Worm (Caenorhabditis elegans) whole organism, L2 larva: ENCODE data around the gene F58H1.2.

Source experiments
- F13H6.1 ChIP-seq: sonication (generic microtip); optimal IDR thresholded peaks from 2 replicates; lab custom pipeline; 2016; ENCODE audit warnings: missing genetic modification characterization, missing compliant biosample characterization
- Y55F3AM.14 ChIP-seq: fragments of 200-800 bp; sonication (Bioruptor generic); optimal IDR thresholded peaks from 2 replicates; lab custom pipeline; 2018; ENCODE audit warnings: mild to moderate bottlenecking, missing genetic modification characterization, missing compliant biosample characterization
- ZK546.5 ChIP-seq: sonication (generic microtip); optimal IDR thresholded peaks from 2 replicates; lab custom pipeline; 2017; ENCODE audit warnings: missing biosample characterization, missing genetic modification characterization
- aly-2 ChIP-seq: fragments of 150-350 bp; optimal IDR thresholded peaks from 2 replicates; lab custom pipeline; 2014; ENCODE audit warnings: missing biosample characterization, missing genetic modification characterization
- ama-1 ChIP-seq: fragments of 150-350 bp; optimal IDR thresholded peaks from 2 replicates; lab custom pipeline; 2018; ENCODE audit warnings: inconsistent platforms
- blmp-1 ChIP-seq: sonication (generic microtip); optimal IDR thresholded peaks from 2 replicates; lab custom pipeline; 2017; ENCODE audit warnings: missing genetic modification characterization, mild to moderate bottlenecking, missing compliant biosample characterization, antibody characterized with exemption, moderate library complexity; ENCODE audit not compliant: insufficient read depth
- ceh-16 ChIP-seq: fragments of 150-350 bp; optimal IDR thresholded peaks from 2 replicates; lab custom pipeline; 2014; ENCODE audit warnings: missing biosample characterization, missing genetic modification characterization
- ceh-82 ChIP-seq: fragments of 150-350 bp; optimal IDR thresholded peaks from 2 replicates; lab custom pipeline; 2014; ENCODE audit warnings: missing biosample characterization, missing genetic modification characterization
- crh-2 ChIP-seq: sonication (generic microtip); optimal IDR thresholded peaks from 2 replicates; lab custom pipeline; 2017; ENCODE audit warnings: missing biosample characterization, missing genetic modification characterization
- dmd-4 ChIP-seq: sonication (generic microtip); optimal IDR thresholded peaks from 2 replicates; lab custom pipeline; 2017; ENCODE audit warnings: missing biosample characterization, missing genetic modification characterization
- egl-27 ChIP-seq: sonication (generic microtip); optimal IDR thresholded peaks from 3 replicates; lab custom pipeline; 2017; ENCODE audit warnings: missing biosample characterization, missing genetic modification reagents, missing genetic modification characterization
- elt-1 ChIP-seq: fragments of 150-350 bp; optimal IDR thresholded peaks from 2 replicates; lab custom pipeline; 2014; ENCODE audit warnings: missing biosample characterization, missing genetic modification characterization
- elt-3 ChIP-seq: sonication (generic microtip); optimal IDR thresholded peaks from 2 replicates; lab custom pipeline; 2017; ENCODE audit warnings: missing biosample characterization, missing genetic modification characterization
- fos-1 ChIP-seq: fragments of 150-350 bp; optimal IDR thresholded peaks from 2 replicates; lab custom pipeline; 2014; ENCODE audit warnings: missing biosample characterization, missing genetic modification characterization
- gmeb-1 ChIP-seq: fragments of 150-350 bp; optimal IDR thresholded peaks from 2 replicates; lab custom pipeline; 2014; ENCODE audit warnings: missing biosample characterization, missing genetic modification characterization
- lin-13 ChIP-seq: fragments of 150-350 bp; optimal IDR thresholded peaks from 2 replicates; lab custom pipeline; 2014; ENCODE audit warnings: missing biosample characterization, missing genetic modification reagents, missing genetic modification characterization
- lin-39 ChIP-seq: fragments of 150-350 bp; optimal IDR thresholded peaks from 2 replicates; lab custom pipeline; 2014; ENCODE audit warnings: missing biosample characterization, missing genetic modification reagents, missing genetic modification characterization
- mab-5 ChIP-seq: fragments of 150-350 bp; optimal IDR thresholded peaks from 2 replicates; lab custom pipeline; 2014; ENCODE audit warnings: missing biosample characterization, missing genetic modification characterization
- nhr-10 ChIP-seq: sonication (generic microtip); optimal IDR thresholded peaks from 2 replicates; lab custom pipeline; 2017; ENCODE audit warnings: missing biosample characterization, missing genetic modification characterization
- nhr-11 ChIP-seq: fragments of 150-350 bp; optimal IDR thresholded peaks from 2 replicates; lab custom pipeline; 2014; ENCODE audit warnings: missing biosample characterization, missing genetic modification characterization
- nhr-12 ChIP-seq: fragments of 150-350 bp; optimal IDR thresholded peaks from 2 replicates; lab custom pipeline; 2014; ENCODE audit warnings: missing biosample characterization, missing genetic modification characterization
- nhr-129 ChIP-seq: fragments of 150-350 bp; optimal IDR thresholded peaks from 2 replicates; lab custom pipeline; 2014; ENCODE audit warnings: missing biosample characterization, missing genetic modification characterization
- nhr-21 ChIP-seq: fragments of 150-350 bp; optimal IDR thresholded peaks from 2 replicates; lab custom pipeline; 2014; ENCODE audit warnings: missing biosample characterization, missing genetic modification characterization
- nhr-23 ChIP-seq: fragments of 150-350 bp; optimal IDR thresholded peaks from 2 replicates; lab custom pipeline; 2014; ENCODE audit warnings: missing biosample characterization, missing genetic modification reagents, missing genetic modification characterization
- nhr-25 ChIP-seq: fragments of 150-350 bp; sonication (generic microtip); optimal IDR thresholded peaks from 3 replicates; lab custom pipeline; 2014; ENCODE audit warnings: missing biosample characterization, missing genetic modification characterization
- nhr-6 ChIP-seq: fragments of 150-350 bp; optimal IDR thresholded peaks from 2 replicates; lab custom pipeline; 2014; ENCODE audit warnings: missing biosample characterization, missing genetic modification characterization
- nhr-77 ChIP-seq: fragments of 150-350 bp; optimal IDR thresholded peaks from 2 replicates; lab custom pipeline; 2014; ENCODE audit warnings: missing biosample characterization, missing genetic modification characterization
- peb-1 ChIP-seq: fragments of 150-350 bp; optimal IDR thresholded peaks from 2 replicates; lab custom pipeline; 2014; ENCODE audit warnings: missing biosample characterization, missing genetic modification characterization
- sem-4 ChIP-seq: fragments of 150-350 bp; optimal IDR thresholded peaks from 2 replicates; lab custom pipeline; 2014; ENCODE audit warnings: missing biosample characterization, missing genetic modification reagents, missing genetic modification characterization
- skn-1 ChIP-seq: sonication (generic microtip); optimal IDR thresholded peaks from 2 replicates; lab custom pipeline; 2017; ENCODE audit warnings: missing biosample characterization, missing genetic modification characterization
- sma-3 ChIP-seq: sonication (generic microtip); optimal IDR thresholded peaks from 2 replicates; lab custom pipeline; 2016; ENCODE audit warnings: missing genetic modification reagents, missing genetic modification characterization, missing compliant biosample characterization
- snpc-4 ChIP-seq: fragments of 150-350 bp; optimal IDR thresholded peaks from 2 replicates; lab custom pipeline; 2014; ENCODE audit warnings: missing biosample characterization, missing genetic modification characterization
- unc-39 ChIP-seq: fragments of 150-350 bp; optimal IDR thresholded peaks from 2 replicates; lab custom pipeline; 2014; ENCODE audit warnings: missing biosample characterization, missing genetic modification characterization
- unc-55 ChIP-seq: fragments of 150-350 bp; sonication (generic microtip); optimal IDR thresholded peaks from 3 replicates; lab custom pipeline; 2014; ENCODE audit warnings: missing biosample characterization, missing genetic modification reagents, missing genetic modification characterization
- unc-62 ChIP-seq: fragments of 150-350 bp; optimal IDR thresholded peaks from 2 replicates; lab custom pipeline; 2014; ENCODE audit warnings: missing biosample characterization, missing genetic modification reagents, missing genetic modification characterization
- zag-1 ChIP-seq: fragments of 150-350 bp; optimal IDR thresholded peaks from 2 replicates; lab custom pipeline; 2014; ENCODE audit warnings: missing biosample characterization, missing genetic modification characterization
- ztf-1 ChIP-seq: fragments of 200-800 bp; sonication (Bioruptor generic); conservative IDR thresholded peaks from 2 replicates; pipeline ENCODE4 v1.3.6; 2022; ENCODE audit warnings: missing genetic modification characterization, missing compliant biosample characterization
- ztf-11 ChIP-seq: sonication (generic microtip); optimal IDR thresholded peaks from 2 replicates; lab custom pipeline; 2017; ENCODE audit warnings: missing biosample characterization, missing genetic modification characterization
- ztf-4 ChIP-seq: fragments of 150-350 bp; optimal IDR thresholded peaks from 2 replicates; lab custom pipeline; 2014; ENCODE audit warnings: missing biosample characterization, missing genetic modification characterization

Gene F58H1.2

DNA sequence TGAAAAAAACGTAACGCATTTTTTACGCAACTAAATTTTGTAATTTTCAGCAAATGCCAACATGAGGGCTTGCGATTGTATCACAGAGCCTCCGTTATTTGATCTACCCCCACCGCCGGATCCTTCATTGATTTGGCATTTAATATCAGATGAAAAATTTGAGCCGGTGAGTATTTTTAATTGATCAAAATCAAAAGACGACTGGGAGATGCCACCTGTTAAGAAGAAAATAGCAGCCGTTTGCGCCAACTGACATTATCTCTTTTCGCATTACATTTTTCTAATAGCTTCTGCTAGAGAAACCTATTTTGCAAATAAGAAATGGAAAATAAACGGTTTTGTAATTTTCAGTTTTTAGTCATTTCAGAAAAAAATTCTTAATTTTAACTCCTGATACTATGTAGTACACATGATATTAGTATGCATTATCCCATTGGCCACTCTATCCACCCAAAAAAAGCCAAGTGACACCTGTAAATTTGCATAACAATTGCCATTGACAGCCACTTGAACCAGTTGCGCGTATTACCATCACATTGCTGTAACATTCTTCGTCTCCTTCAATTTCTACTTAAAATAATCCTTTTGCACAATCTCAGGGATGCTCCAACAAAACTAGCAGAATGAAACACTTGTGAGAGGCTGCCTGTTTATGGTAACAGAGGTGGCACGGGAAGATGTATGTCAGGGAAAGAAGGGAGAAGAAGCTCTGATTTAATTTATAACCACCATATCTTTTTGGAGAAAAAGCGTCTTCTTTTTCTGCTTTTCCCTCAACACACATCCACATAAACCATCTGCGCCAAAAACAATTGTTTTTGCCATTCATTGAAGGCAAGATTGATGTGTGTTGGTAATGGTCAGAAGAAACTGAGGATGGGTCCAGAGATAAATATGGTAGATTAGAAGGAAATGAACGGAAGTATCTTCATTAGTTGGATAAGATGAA lies 29.7 kb downstream of the F58H1.2 start, which contains the start of gene F58H1.5:
TSS of gene F58H1.5 (plus strand) at position 51 of the 949 bp plus-strand sequence.
- TF ChIP-seq mab-5 (tag; lab: Kevin White, UChicago) (peak; percentile 72), nhr-12 (tag; lab: Kevin White, UChicago) (no peak), gmeb-1 (no peak), sem-4 (tag; lab: Kevin White, UChicago) (no peak)

ce11 chrV:11960084-11960830 lies 31.4 kb downstream of the F58H1.2 start:
- TF ChIP-seq aly-2 (tag; lab: Kevin White, UChicago) (no peak), elt-3 (tag; lab: Kevin White, UChicago) (no peak), lin-39 (no peak), ZK546.5 (tag; lab: Kevin White, UChicago) (no peak), ceh-82 (tag; lab: Kevin White, UChicago) (no peak), ceh-16 (tag; lab: Kevin White, UChicago) (no peak), egl-27 (no peak), snpc-4 (no peak), ztf-4 (tag; lab: Kevin White, UChicago) (no peak), ztf-11 (tag; lab: Kevin White, UChicago) (no peak)

- TF ChIP-seq blmp-1, result no peak
- no peak for TF ChIP-seq skn-1 (tag; lab: Kevin White, UChicago)
- TF ChIP-seq unc-55 (GFP tag; lab: Kevin White, UChicago), result no peak
- TF ChIP-seq nhr-11 (tag; lab: Kevin White, UChicago), result no peak
- no peak for TF ChIP-seq peb-1 (tag; lab: Kevin White, UChicago)
- no peak for TF ChIP-seq unc-62 (GFP tag; lab: Kevin White, UChicago)
- TF ChIP-seq sma-3, result no peak
- no peak for TF ChIP-seq nhr-77 (tag; lab: Kevin White, UChicago)
- no peak for TF ChIP-seq ZK546.5 (tag; lab: Kevin White, UChicago)
- no peak for TF ChIP-seq zag-1
- no peak for TF ChIP-seq snpc-4
- no peak for TF ChIP-seq sem-4 (tag; lab: Kevin White, UChicago)
- TF ChIP-seq, all 48 proteins: peak for 0
Measured at ce11 chrV:11960831-11961190, 31.9 kb downstream of the F58H1.2 start.

ce11 chrV:11964723-11965122 lies 35.8 kb downstream of the F58H1.2 start, which contains the start of gene F58H1.7:
TSS of gene F58H1.7 (minus strand) at chrV:11964823.
- TF ChIP-seq ceh-16 (tag; lab: Kevin White, UChicago), result no peak
- TF ChIP-seq aly-2 (tag; lab: Kevin White, UChicago), result no peak
- no peak for TF ChIP-seq skn-1 (tag; lab: Kevin White, UChicago)
- TF ChIP-seq ztf-4 (tag; lab: Kevin White, UChicago), result no peak
- TF ChIP-seq elt-1 (tag; lab: Kevin White, UChicago), result no peak
- TF ChIP-seq ztf-1 (GFP tag; lab: Robert Waterston, UW), result no peak
- no peak for TF ChIP-seq fos-1 (tag; lab: Kevin White, UChicago)
- TF ChIP-seq crh-2 (tag; lab: Kevin White, UChicago), result no peak
- no peak for TF ChIP-seq nhr-21 (tag; lab: Kevin White, UChicago)
- no peak for TF ChIP-seq nhr-6 (tag; lab: Kevin White, UChicago)
- TF ChIP-seq gmeb-1, result no peak
- TF ChIP-seq zag-1, result no peak
- TF ChIP-seq nhr-10 (tag; lab: Kevin White, UChicago), result no peak
- TF ChIP-seq ztf-11 (tag; lab: Kevin White, UChicago), result no peak
- no peak for TF ChIP-seq lin-39
- TF ChIP-seq egl-27, result no peak

- TF ChIP-seq ztf-11 (tag; lab: Kevin White, UChicago) (no peak), unc-39 (tag; lab: Kevin White, UChicago) (no peak), ztf-1 (GFP tag; lab: Robert Waterston, UW) (no peak), sem-4 (tag; lab: Kevin White, UChicago) (no peak), elt-3 (tag; lab: Kevin White, UChicago) (no peak), dmd-4 (tag; lab: Kevin White, UChicago) (no peak), nhr-11 (tag; lab: Kevin White, UChicago) (no peak), Y55F3AM.14 (GFP tag; lab: Kevin White, UChicago) (no peak), nhr-10 (tag; lab: Kevin White, UChicago) (no peak), egl-27 (no peak), ama-1 (lab: Kevin White, UChicago) (no peak), sma-3 (no peak), elt-1 (tag; lab: Kevin White, UChicago) (no peak), snpc-4 (no peak), nhr-77 (tag; lab: Kevin White, UChicago) (no peak), nhr-25 (tag; lab: Kevin White, UChicago) (no peak), mab-5 (tag; lab: Kevin White, UChicago) (no peak), nhr-23 (tag; lab: Kevin White, UChicago) (no peak), fos-1 (tag; lab: Kevin White, UChicago) (peak; percentile 37), lin-13 (GFP tag; lab: Kevin White, UChicago) (no peak), unc-62 (GFP tag; lab: Kevin White, UChicago) (no peak), F13H6.1 (tag; lab: Kevin White, UChicago) (peak; percentile 51), blmp-1 (no peak), nhr-129 (tag; lab: Kevin White, UChicago) (no peak)
Measured at ce11 chrV:11975233-11975632, 46.3 kb downstream of the F58H1.2 start, which contains the start of gene cpr-1. TSS of gene cpr-1 (plus strand) at chrV:11975551.
